Worm (Caenorhabditis elegans): Measurements from ENCODE around the gene pct-1.

The pct-1 gene

ce11 chrIV:8151721-8152120 lies 24.6 kb upstream of the pct-1 start:
- no peak for TF ChIP-seq nhr-25 (tag; optimal IDR thresholded peaks at IDR 0.05)
- no peak for TF ChIP-seq skn-1 (tag; optimal IDR thresholded peaks at IDR 0.05)
- peak; percentile 46 for TF ChIP-seq pha-4 (tag; optimal IDR thresholded peaks at IDR 0.05)
- no peak for TF ChIP-seq nhr-43 (tag; optimal IDR thresholded peaks at IDR 0.05; ENCODE audit: poor library complexity, severe bottlenecking)
- no peak for TF ChIP-seq ceh-82 (tag; optimal IDR thresholded peaks at IDR 0.05)
- TF ChIP-seq pqm-1 (tag; optimal IDR thresholded peaks at IDR 0.05) = peak; percentile 95
- peak; percentile 92 for TF ChIP-seq elt-2 (tag; optimal IDR thresholded peaks at IDR 0.05)
- peak; percentile 20 for TF ChIP-seq jun-1 (tag; optimal IDR thresholded peaks at IDR 0.05)
- no peak for TF ChIP-seq ztf-11 (tag; optimal IDR thresholded peaks at IDR 0.05)
- no peak for TF ChIP-seq mml-1 (tag; optimal IDR thresholded peaks at IDR 0.05)

- TF ChIP-seq nhr-23 (tag; optimal IDR thresholded peaks at IDR 0.05) (no peak), ceh-9 (tag; optimal IDR thresholded peaks at IDR 0.05) (no peak), ztf-11 (tag; optimal IDR thresholded peaks at IDR 0.05) (no peak), egl-27 (tag; optimal IDR thresholded peaks at IDR 0.05) (no peak)
These were observed 24.1 kb upstream of the pct-1 start, which contains the start of gene faah-2 for ce11 chrIV:8152145-8152544. Gene faah-2 (plus strand): TSS chrIV:8152445.

ce11 chrIV:8152688-8153087 lies 23.6 kb upstream of the pct-1 start:
- TF ChIP-seq nhr-28 (tag; optimal IDR thresholded peaks at IDR 0.05) (no peak), egl-27 (tag; optimal IDR thresholded peaks at IDR 0.05) (no peak), ama-1 (optimal IDR thresholded peaks at IDR 0.05) (no peak), pha-4 (tag; optimal IDR thresholded peaks at IDR 0.05) (no peak), jun-1 (tag; optimal IDR thresholded peaks at IDR 0.05) (no peak), elt-2 (tag; optimal IDR thresholded peaks at IDR 0.05) (peak; percentile 54), pqm-1 (tag; optimal IDR thresholded peaks at IDR 0.05) (peak; percentile 57), daf-12 (tag; optimal IDR thresholded peaks at IDR 0.05) (no peak)

ce11 chrIV:8153163-8153562 lies 23.1 kb upstream of the pct-1 start:
- TF ChIP-seq zag-1 (tag; optimal IDR thresholded peaks at IDR 0.05) = no peak
- TF ChIP-seq nhr-12 (tag; optimal IDR thresholded peaks at IDR 0.05) = no peak
- TF ChIP-seq hmg-11 (tag; optimal IDR thresholded peaks at IDR 0.05) = no peak
- TF ChIP-seq egl-27 (tag; optimal IDR thresholded peaks at IDR 0.05) = no peak
- TF ChIP-seq mml-1 (tag; optimal IDR thresholded peaks at IDR 0.05) = no peak
- TF ChIP-seq daf-12 (tag; optimal IDR thresholded peaks at IDR 0.05) = no peak
- no peak for TF ChIP-seq nhr-11 (tag; optimal IDR thresholded peaks at IDR 0.05)
- TF ChIP-seq pqm-1 (tag; optimal IDR thresholded peaks at IDR 0.05) = no peak
- TF ChIP-seq pha-4 (tag; optimal IDR thresholded peaks at IDR 0.05) = no peak
- TF ChIP-seq mdl-1 (tag; optimal IDR thresholded peaks at IDR 0.05) = no peak
- TF ChIP-seq egl-5 (tag; optimal IDR thresholded peaks at IDR 0.05) = no peak
- TF ChIP-seq R02D3.7 (tag; optimal IDR thresholded peaks at IDR 0.05) = no peak
- no peak for TF ChIP-seq elt-2 (tag; optimal IDR thresholded peaks at IDR 0.05)
- TF ChIP-seq eor-1 (tag; optimal IDR thresholded peaks at IDR 0.05) = no peak

- TF ChIP-seq nhr-76 (tag; optimal IDR thresholded peaks at IDR 0.05) (no peak), pqm-1 (tag; optimal IDR thresholded peaks at IDR 0.05) (peak; percentile 16)
These were observed 21.3 kb upstream of the pct-1 start for ce11 chrIV:8154966-8155365.

- no peak for TF ChIP-seq elt-3 (tag; optimal IDR thresholded peaks at IDR 0.05)
- no peak for TF ChIP-seq ceh-16 (tag; optimal IDR thresholded peaks at IDR 0.05)
- no peak for TF ChIP-seq lin-39 (tag; optimal IDR thresholded peaks at IDR 0.05)
- TF ChIP-seq ceh-9 (tag; optimal IDR thresholded peaks at IDR 0.05) = no peak
- no peak for TF ChIP-seq ztf-4 (tag; optimal IDR thresholded peaks at IDR 0.05)
- TF ChIP-seq fkh-10 (GFP tag; optimal IDR thresholded peaks at IDR 0.05) = no peak
- TF ChIP-seq aly-2 (tag; optimal IDR thresholded peaks at IDR 0.05) = no peak
- no peak for TF ChIP-seq pha-4 (tag; optimal IDR thresholded peaks at IDR 0.05)
- no peak for TF ChIP-seq nhr-237 (tag; optimal IDR thresholded peaks at IDR 0.05)
- no peak for TF ChIP-seq nhr-28 (tag; optimal IDR thresholded peaks at IDR 0.05)
- TF ChIP-seq unc-62 (GFP tag; optimal IDR thresholded peaks at IDR 0.05) = no peak
- no peak for TF ChIP-seq nhr-11 (tag; optimal IDR thresholded peaks at IDR 0.05)
- no peak for TF ChIP-seq R02D3.7 (tag; optimal IDR thresholded peaks at IDR 0.05)
- no peak for TF ChIP-seq pqm-1 (tag; optimal IDR thresholded peaks at IDR 0.05)
- TF ChIP-seq zag-1 (tag; optimal IDR thresholded peaks at IDR 0.05) = no peak
- no peak for TF ChIP-seq ceh-28 (tag; optimal IDR thresholded peaks at IDR 0.05)
- TF ChIP-seq mml-1 (tag; optimal IDR thresholded peaks at IDR 0.05) = no peak
- TF ChIP-seq ceh-82 (tag; optimal IDR thresholded peaks at IDR 0.05) = no peak
These were observed 19.1 kb upstream of the pct-1 start, which contains the start of gene B0218.5 for ce11 chrIV:8157161-8157560. Gene B0218.5 (minus strand): TSS chrIV:8157261.

Data from whole organism, L3 larva.